Fruit fly (Drosophila melanogaster) whole organism, prepupa: ENCODE data around the gene CG5708.
A peak's percentile ranks its signal among the peaks of the same experiment; 100 is the strongest.

Source experiments
- CG10631 ChIP-seq: fragments of 200-800 bp; sonication (Bioruptor generic); optimal IDR thresholded peaks from 2 replicates; lab custom pipeline; 2016; ENCODE audit warnings: missing biosample characterization, missing genetic modification characterization
- CG10669 ChIP-seq: fragments of 200-800 bp; sonication (Bioruptor generic); optimal IDR thresholded peaks from 3 replicates; lab custom pipeline; 2018; ENCODE audit warnings: missing biosample characterization, mild to moderate bottlenecking, missing genetic modification characterization, moderate library complexity
- CG11762 ChIP-seq: fragments of 200-800 bp; sonication (Bioruptor generic); optimal IDR thresholded peaks from 3 replicates; lab custom pipeline; 2016; ENCODE audit warnings: missing biosample characterization, missing genetic modification characterization; ENCODE audit not compliant: insufficient read depth
- CG11902 ChIP-seq: fragments of 200-800 bp; sonication (Bioruptor generic); optimal IDR thresholded peaks from 3 replicates; lab custom pipeline; 2016; ENCODE audit warnings: missing biosample characterization, missing genetic modification characterization
- CG15336 ChIP-seq: fragments of 200-800 bp; sonication (Bioruptor generic); IDR thresholded peaks from 2 replicates; pipeline ENCODE4 v1.3.6; 2022; ENCODE audit warnings: missing biosample characterization, missing genetic modification characterization
- CG3032 ChIP-seq: fragments of 200-800 bp; optimal IDR thresholded peaks from 2 replicates; lab custom pipeline; 2019; ENCODE audit warnings: missing biosample characterization, mild to moderate bottlenecking, missing genetic modification characterization, moderate library complexity
- CG31627 ChIP-seq: fragments of 200-800 bp; sonication (Bioruptor generic); optimal IDR thresholded peaks from 3 replicates; lab custom pipeline; 2016; ENCODE audit warnings: missing biosample characterization, missing genetic modification characterization
- CG3919 ChIP-seq: fragments of 200-800 bp; sonication (Bioruptor generic); optimal IDR thresholded peaks from 3 replicates; lab custom pipeline; 2016; ENCODE audit warnings: missing biosample characterization, missing genetic modification characterization
- CG4318 ChIP-seq: fragments of 200-800 bp; sonication (Bioruptor generic); optimal IDR thresholded peaks from 3 replicates; lab custom pipeline; 2017; ENCODE audit warnings: missing biosample characterization, mild to moderate bottlenecking, missing genetic modification characterization
- CG6163 ChIP-seq: fragments of 200-800 bp; sonication (Bioruptor generic); IDR thresholded peaks from 3 replicates; pipeline ENCODE4 v1.3.6; 2022; ENCODE audit warnings: missing biosample characterization, missing genetic modification characterization
- CG6276 ChIP-seq: fragments of 200-800 bp; sonication (Bioruptor generic); optimal IDR thresholded peaks from 2 replicates; lab custom pipeline; 2017; ENCODE audit warnings: missing biosample characterization, mild to moderate bottlenecking, missing genetic modification characterization
- CG6792 ChIP-seq: fragments of 200-800 bp; sonication (Bioruptor generic); optimal IDR thresholded peaks from 3 replicates; lab custom pipeline; 2016; ENCODE audit warnings: missing biosample characterization, missing genetic modification characterization
- CG6808 ChIP-seq: fragments of 200-800 bp; sonication (Bioruptor generic); optimal IDR thresholded peaks from 3 replicates; lab custom pipeline; 2017; ENCODE audit warnings: missing biosample characterization, missing genetic modification characterization, mild to moderate bottlenecking, moderate library complexity, missing genetic modification reagents
- CG6854 ChIP-seq: fragments of 200-800 bp; sonication (Bioruptor generic); optimal IDR thresholded peaks from 2 replicates; lab custom pipeline; 2017; ENCODE audit warnings: missing biosample characterization, mild to moderate bottlenecking, missing genetic modification characterization
- CG8319 ChIP-seq: fragments of 200-800 bp; sonication (Bioruptor generic); optimal IDR thresholded peaks from 3 replicates; lab custom pipeline; 2016; ENCODE audit warnings: missing biosample characterization, missing genetic modification characterization
- CG8632 ChIP-seq: fragments of 200-800 bp; sonication (Bioruptor generic); optimal IDR thresholded peaks from 3 replicates; lab custom pipeline; 2016; ENCODE audit warnings: missing biosample characterization, missing genetic modification characterization
- Eip75B ChIP-seq: fragments of 200-800 bp; sonication (Bioruptor generic); optimal IDR thresholded peaks from 3 replicates; lab custom pipeline; 2016; ENCODE audit warnings: missing biosample characterization, missing genetic modification characterization
- Eip78C ChIP-seq: fragments of 200-800 bp; sonication (Bioruptor generic); peaks from one replicate; lab custom pipeline; 2016; ENCODE audit warnings: missing biosample characterization, missing genetic modification characterization
- Eip93F ChIP-seq: fragments of 200-800 bp; sonication (Bioruptor generic); optimal IDR thresholded peaks from 2 replicates; lab custom pipeline; 2016; ENCODE audit warnings: missing biosample characterization, mild to moderate bottlenecking, missing genetic modification characterization
- Ets21C ChIP-seq: fragments of 200-800 bp; sonication (Bioruptor generic); optimal IDR thresholded peaks from 3 replicates; lab custom pipeline; 2016; ENCODE audit warnings: missing biosample characterization, missing genetic modification characterization
- Ets96B ChIP-seq: fragments of 200-800 bp; optimal IDR thresholded peaks from 2 replicates; lab custom pipeline; 2019; ENCODE audit warnings: missing biosample characterization, mild to moderate bottlenecking, missing genetic modification characterization, moderate library complexity
- Hr4 ChIP-seq: fragments of 200-800 bp; sonication (Bioruptor generic); optimal IDR thresholded peaks from 3 replicates; lab custom pipeline; 2016; ENCODE audit warnings: missing biosample characterization, missing genetic modification characterization
- Lpt ChIP-seq: fragments of 200-800 bp; sonication (Bioruptor generic); optimal IDR thresholded peaks from 3 replicates; lab custom pipeline; 2016; ENCODE audit warnings: missing biosample characterization, missing genetic modification characterization
- OdsH ChIP-seq: fragments of 200-800 bp; sonication (Bioruptor generic); optimal IDR thresholded peaks from 3 replicates; lab custom pipeline; 2016; ENCODE audit warnings: missing biosample characterization, missing genetic modification characterization
- Smox ChIP-seq: fragments of 200-800 bp; sonication (Bioruptor generic); optimal IDR thresholded peaks from 3 replicates; lab custom pipeline; 2016; ENCODE audit warnings: missing biosample characterization, missing genetic modification characterization
- Sox102F ChIP-seq: fragments of 200-800 bp; sonication (Bioruptor generic); optimal IDR thresholded peaks from 2 replicates; lab custom pipeline; 2016; ENCODE audit warnings: missing biosample characterization, mild to moderate bottlenecking, missing genetic modification characterization
- achi ChIP-seq: fragments of 200-800 bp; sonication (Bioruptor generic); optimal IDR thresholded peaks from 3 replicates; lab custom pipeline; 2016; ENCODE audit warnings: missing biosample characterization, missing genetic modification characterization
- dsx ChIP-seq: fragments of 200-800 bp; optimal IDR thresholded peaks from 3 replicates; lab custom pipeline; 2019; ENCODE audit warnings: missing biosample characterization, mild to moderate bottlenecking, missing genetic modification characterization, moderate library complexity; ENCODE audit not compliant: poor library complexity, severe bottlenecking
- eg ChIP-seq: fragments of 200-800 bp; sonication (Bioruptor generic); IDR thresholded peaks from 3 replicates; pipeline ENCODE4 v1.3.6; 2022; ENCODE audit warnings: missing biosample characterization, missing genetic modification characterization
- esn ChIP-seq: fragments of 200-800 bp; sonication (Bioruptor generic); optimal IDR thresholded peaks from 2 replicates; lab custom pipeline; 2016; ENCODE audit warnings: missing biosample characterization, mild to moderate bottlenecking, missing genetic modification characterization, moderate library complexity
- fd59A ChIP-seq: fragments of 200-800 bp; sonication (Bioruptor generic); optimal IDR thresholded peaks from 2 replicates; lab custom pipeline; 2017; ENCODE audit warnings: missing biosample characterization, mild to moderate bottlenecking, missing genetic modification characterization, missing genetic modification reagents
- fd85E ChIP-seq: fragments of 200-800 bp; sonication (Bioruptor generic); optimal IDR thresholded peaks from 3 replicates; lab custom pipeline; 2016; ENCODE audit warnings: missing biosample characterization, missing genetic modification characterization
- fkh ChIP-seq: fragments of 200-800 bp; sonication (Bioruptor generic); optimal IDR thresholded peaks from 3 replicates; lab custom pipeline; 2017; ENCODE audit warnings: missing biosample characterization, mild to moderate bottlenecking, missing genetic modification characterization, moderate library complexity
- lz ChIP-seq: fragments of 200-800 bp; sonication (Bioruptor generic); optimal IDR thresholded peaks from 3 replicates; lab custom pipeline; 2016; ENCODE audit warnings: missing biosample characterization, missing genetic modification characterization
- ss ChIP-seq, 2 experiments: fragments of 200-800 bp; sonication (Bioruptor generic); optimal IDR thresholded peaks; 2 replicates in 1 of 2; 3 replicates in 1 of 2; lab custom pipeline; 2017 to 2018; ENCODE audit warnings: mild to moderate bottlenecking in 2 of 2, missing biosample characterization in 2 of 2, missing genetic modification characterization in 2 of 2, moderate library complexity in 1 of 2
- svp ChIP-seq: fragments of 200-800 bp; sonication (Bioruptor generic); peaks from one replicate; lab custom pipeline; 2016; ENCODE audit warnings: missing biosample characterization, missing genetic modification characterization
- topi ChIP-seq: fragments of 200-800 bp; sonication (Bioruptor generic); optimal IDR thresholded peaks from 3 replicates; lab custom pipeline; 2016; ENCODE audit warnings: missing biosample characterization, missing genetic modification characterization
- vri ChIP-seq: fragments of 200-800 bp; sonication (Bioruptor generic); optimal IDR thresholded peaks from 3 replicates; lab custom pipeline; 2016; ENCODE audit warnings: missing biosample characterization, mild to moderate bottlenecking, missing genetic modification characterization

CG5708 gene

dm6 chr2L:10266511-10266910 lies 39.9 kb upstream of the CG5708 start, which contains the start of gene CG4953:
Gene CG4953, plus strand, starts transcription at chr2L:10266703.
- TF ChIP-seq achi (GFP tag; lab: Kevin White, UChicago) (no peak), Ets96B (no peak), fd59A (GFP tag; lab: Kevin White, UChicago) (no peak), Eip78C (no peak), fkh (GFP tag; lab: Kevin White, UChicago) (peak; percentile 78)

dm6 chr2L:10265129-10265528 lies 38.5 kb upstream of the CG5708 start, which contains the start of gene Mob3:
Gene Mob3, plus strand, starts transcription at chr2L:10265336.
- peak; percentile 43 for TF ChIP-seq fkh (GFP tag; lab: Kevin White, UChicago)
- no peak for TF ChIP-seq topi (GFP tag; lab: Kevin White, UChicago)
- peak; percentile 30 for TF ChIP-seq esn (GFP tag; lab: Kevin White, UChicago)
- TF ChIP-seq Lpt (GFP tag; lab: Kevin White, UChicago), result no peak

dm6 chr2L:10263830-10264634 lies 37.4 kb upstream of the CG5708 start, which contains the start of gene REPTOR-BP:
Gene REPTOR-BP, plus strand, starts transcription at chr2L:10264125.
- TF ChIP-seq CG6276 (GFP tag; lab: Kevin White, UChicago) (no peak), Ets96B (no peak), CG10631 (GFP tag; lab: Kevin White, UChicago) (no peak), CG3919 (GFP tag; lab: Kevin White, UChicago) (no peak), Eip93F (GFP tag; lab: Kevin White, UChicago) (peak; percentile 31), eg (GFP tag; lab: Robert Waterston, UW) (no peak), fkh (GFP tag; lab: Kevin White, UChicago) (peak; percentile 64), OdsH (GFP tag; lab: Kevin White, UChicago) (no peak), Eip78C (peak; percentile 43), CG15336 (GFP tag; lab: Robert Waterston, UW) (no peak), Sox102F (GFP tag; lab: Kevin White, UChicago) (no peak), CG4318 (no peak)

dm6 chr2L:10263343-10263744 lies 36.7 kb upstream of the CG5708 start, which contains the start of gene Rsf1:
Gene Rsf1, minus strand, starts transcription at chr2L:10263554.
- TF ChIP-seq Eip78C (peak; percentile 18), Smox (no peak), Ets21C (no peak)

- TF ChIP-seq CG6808 (GFP tag; lab: Kevin White, UChicago), result no peak
- no peak for TF ChIP-seq CG6276 (GFP tag; lab: Kevin White, UChicago)
- no peak for TF ChIP-seq CG6792
- TF ChIP-seq fd85E, result no peak
- TF ChIP-seq CG11902 (GFP tag; lab: Kevin White, UChicago), result no peak
- no peak for TF ChIP-seq CG6854
- TF ChIP-seq Smox, result no peak
- no peak for TF ChIP-seq CG11762 (GFP tag; lab: Kevin White, UChicago)
- TF ChIP-seq eg (GFP tag; lab: Robert Waterston, UW), result no peak
- TF ChIP-seq CG8319 (GFP tag; lab: Kevin White, UChicago), result no peak
- no peak for TF ChIP-seq Sox102F (GFP tag; lab: Kevin White, UChicago)
- no peak for TF ChIP-seq fkh (GFP tag; lab: Kevin White, UChicago)
- TF ChIP-seq CG4318, result no peak
- TF ChIP-seq vri, result no peak
- no peak for TF ChIP-seq Eip75B (GFP tag; lab: Kevin White, UChicago)
Measured at dm6 chr2L:10261774-10262173, 35.2 kb upstream of the CG5708 start.

dm6 chr2L:10260750-10261493 lies 34.3 kb upstream of the CG5708 start, which contains the start of gene Pten:
Gene Pten, minus strand, starts transcription at chr2L:10261049.
- TF ChIP-seq CG8632 (GFP tag; lab: Kevin White, UChicago) (peak; percentile 37), Eip93F (GFP tag; lab: Kevin White, UChicago) (no peak), Smox (no peak), CG6854 (peak; percentile 25), CG6163 (GFP tag; lab: Robert Waterston, UW) (no peak), dsx (GFP tag; lab: Kevin White, UChicago) (no peak), CG31627 (GFP tag; lab: Kevin White, UChicago) (peak; percentile 56), Hr4 (GFP tag; lab: Kevin White, UChicago) (peak; percentile 80), fd85E (no peak), eg (GFP tag; lab: Robert Waterston, UW) (no peak), CG10631 (GFP tag; lab: Kevin White, UChicago) (no peak), CG10669 (GFP tag; lab: Kevin White, UChicago) (no peak), ss (GFP tag; optimal IDR thresholded peaks at IDR 0.05; lab: Kevin White, UChicago) (peak in 1 of 2 experiments; percentile 3), CG3032 (tag; lab: Kevin White, UChicago) (peak; percentile 61), lz (GFP tag; lab: Kevin White, UChicago) (peak; percentile 69), svp (GFP tag; lab: Kevin White, UChicago) (no peak)
